Worm (Caenorhabditis elegans): ENCODE measurements around the gene F23H11.5.

The F23H11.5 gene

DNA sequence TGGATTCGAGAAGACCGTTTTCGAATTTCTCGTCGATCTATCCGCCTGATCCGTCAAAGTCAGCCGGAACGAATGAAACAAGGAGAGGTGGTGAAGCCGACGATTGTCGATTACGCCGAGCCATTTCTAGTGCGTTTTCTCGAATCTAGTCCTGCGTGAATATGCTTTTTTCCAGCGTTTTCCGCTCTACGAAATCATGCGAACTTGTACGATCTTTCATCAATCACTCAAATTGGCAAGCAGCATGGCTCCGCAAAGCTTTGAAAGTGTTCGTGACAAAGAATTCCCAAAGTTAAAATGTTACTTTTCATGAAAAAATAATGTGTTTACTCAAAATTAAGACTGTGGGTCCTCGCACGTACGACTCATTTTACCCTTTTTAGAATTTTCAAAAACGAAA, 13.5 kb downstream of the F23H11.5 start:
- no peak for TF ChIP-seq eor-1 (tag; optimal IDR thresholded peaks at IDR 0.05)
- TF ChIP-seq pha-4 (tag; optimal IDR thresholded peaks at IDR 0.05): no peak
- TF ChIP-seq nfya-1 (tag; optimal IDR thresholded peaks at IDR 0.05; ENCODE audit: insufficient read depth): no peak
- TF ChIP-seq nhr-237 (tag; optimal IDR thresholded peaks at IDR 0.05): no peak
- no peak for TF ChIP-seq lin-15B (tag; optimal IDR thresholded peaks at IDR 0.05)
- TF ChIP-seq unc-39 (tag; optimal IDR thresholded peaks at IDR 0.05): no peak
- no peak for TF ChIP-seq sea-2 (GFP tag; optimal IDR thresholded peaks at IDR 0.05)
- TF ChIP-seq R02D3.7 (tag; optimal IDR thresholded peaks at IDR 0.05): no peak
- TF ChIP-seq zag-1 (tag; optimal IDR thresholded peaks at IDR 0.05): no peak
- TF ChIP-seq egl-5 (tag; optimal IDR thresholded peaks at IDR 0.05): no peak
- TF ChIP-seq nhr-28 (tag; optimal IDR thresholded peaks at IDR 0.05): no peak
- TF ChIP-seq nhr-23 (tag; optimal IDR thresholded peaks at IDR 0.05): no peak
- no peak for TF ChIP-seq ama-1 (optimal IDR thresholded peaks at IDR 0.05)
- no peak for TF ChIP-seq fkh-10 (GFP tag; optimal IDR thresholded peaks at IDR 0.05)
- no peak for TF ChIP-seq tbx-2 (tag; optimal IDR thresholded peaks at IDR 0.05)
- TF ChIP-seq hmg-11 (tag; optimal IDR thresholded peaks at IDR 0.05): no peak

DNA sequence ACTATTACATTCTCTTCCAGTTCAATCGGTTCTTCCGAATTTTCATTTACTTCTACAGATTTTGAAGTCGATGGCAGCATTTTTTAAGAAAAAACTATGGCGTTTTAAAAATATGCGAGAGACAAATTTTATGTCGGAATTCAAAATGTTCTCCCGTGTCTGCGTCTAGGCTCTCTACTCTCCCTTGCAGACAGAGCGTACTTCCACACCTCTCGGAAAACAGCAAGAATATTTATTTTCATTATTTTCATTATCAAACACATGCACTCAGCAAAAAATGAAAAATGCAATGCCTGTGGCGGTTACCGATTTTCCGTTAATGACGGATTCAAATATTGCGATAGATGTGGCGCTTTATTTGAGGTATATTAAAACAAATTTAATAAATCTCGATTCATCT, 14.9 kb downstream of the F23H11.5 start, which contains the start of the genes ztf-18 and F23H11.2:
TSS of gene ztf-18 (minus strand) at position 188 of the 400 bp plus-strand sequence.
TSS of gene F23H11.2 (plus strand) at position 223 of the 400 bp plus-strand sequence.
- TF ChIP-seq unc-62 (GFP tag; optimal IDR thresholded peaks at IDR 0.05) (no peak), lin-15B (tag; optimal IDR thresholded peaks at IDR 0.05) (no peak), pha-4 (tag; optimal IDR thresholded peaks at IDR 0.05) (no peak), nhr-25 (tag; optimal IDR thresholded peaks at IDR 0.05) (no peak), hmg-11 (tag; optimal IDR thresholded peaks at IDR 0.05) (no peak), elt-1 (tag; optimal IDR thresholded peaks at IDR 0.05) (no peak), R02D3.7 (tag; optimal IDR thresholded peaks at IDR 0.05) (no peak), jun-1 (tag; optimal IDR thresholded peaks at IDR 0.05) (no peak), fos-1 (tag; optimal IDR thresholded peaks at IDR 0.05) (no peak), lsy-12 (tag; optimal IDR thresholded peaks at IDR 0.05) (no peak), elt-2 (tag; optimal IDR thresholded peaks at IDR 0.05) (no peak), nhr-43 (tag; optimal IDR thresholded peaks at IDR 0.05; ENCODE audit: poor library complexity, severe bottlenecking) (no peak), unc-39 (tag; optimal IDR thresholded peaks at IDR 0.05) (no peak), ama-1 (optimal IDR thresholded peaks at IDR 0.05) (no peak), ztf-11 (tag; optimal IDR thresholded peaks at IDR 0.05) (no peak), tbx-2 (tag; optimal IDR thresholded peaks at IDR 0.05) (no peak)

DNA sequence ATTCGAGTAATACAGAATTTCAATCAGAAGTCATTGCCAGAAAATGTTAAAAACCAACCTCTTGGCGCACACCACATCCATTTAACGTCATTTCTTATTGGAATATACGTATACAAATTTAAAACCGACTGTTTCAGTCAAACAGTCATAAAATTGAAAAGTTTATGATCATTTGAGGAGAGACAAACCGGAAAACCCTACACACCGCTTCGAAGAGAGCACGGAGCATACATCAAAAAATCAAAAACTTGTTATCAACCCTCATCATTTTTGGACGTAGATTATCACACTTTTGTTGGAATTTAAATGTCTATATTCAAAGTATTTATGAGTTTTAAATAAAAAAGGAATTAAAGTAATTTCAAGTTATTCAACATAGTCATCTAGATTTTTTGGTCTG, 19.4 kb downstream of the F23H11.5 start, which contains the start of gene T24C4.10:
TSS of gene T24C4.10 (minus strand) at position 230 of the 400 bp plus-strand sequence.
- TF ChIP-seq elt-2 (tag; optimal IDR thresholded peaks at IDR 0.05): peak; percentile 62
- peak; percentile 48 for TF ChIP-seq pqm-1 (tag; optimal IDR thresholded peaks at IDR 0.05)
- TF ChIP-seq hmg-11 (tag; optimal IDR thresholded peaks at IDR 0.05): no peak

DNA sequence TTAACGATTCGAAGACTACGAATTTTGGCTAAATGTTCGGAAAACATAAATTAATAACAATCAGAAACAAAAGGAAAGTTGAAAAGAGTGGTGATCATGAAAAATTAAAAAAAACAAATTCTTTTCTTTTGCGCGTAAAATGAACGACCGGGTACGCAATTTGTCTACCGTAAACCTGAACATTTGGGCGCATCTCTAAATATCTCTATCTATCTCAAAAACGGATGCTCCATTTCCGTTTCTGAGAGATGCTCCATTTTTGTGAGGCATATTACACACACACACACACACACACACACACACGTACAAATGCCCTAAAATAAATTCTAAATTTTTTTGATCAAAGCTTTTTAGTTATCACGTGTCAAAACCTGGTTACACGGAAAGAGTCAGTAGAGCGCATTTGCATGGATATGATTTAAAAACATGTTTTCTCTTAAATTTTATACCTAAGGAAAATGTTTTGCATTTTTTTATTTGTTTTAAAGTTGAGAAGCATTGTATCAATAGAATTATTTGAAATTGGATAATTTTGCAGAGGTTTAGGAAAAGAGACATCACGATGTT, 21.3 kb downstream of the F23H11.5 start:
- TF ChIP-seq ceh-28 (tag; optimal IDR thresholded peaks at IDR 0.05) (no peak), nfya-1 (tag; optimal IDR thresholded peaks at IDR 0.05; ENCODE audit: insufficient read depth) (peak; percentile 19)

DNA sequence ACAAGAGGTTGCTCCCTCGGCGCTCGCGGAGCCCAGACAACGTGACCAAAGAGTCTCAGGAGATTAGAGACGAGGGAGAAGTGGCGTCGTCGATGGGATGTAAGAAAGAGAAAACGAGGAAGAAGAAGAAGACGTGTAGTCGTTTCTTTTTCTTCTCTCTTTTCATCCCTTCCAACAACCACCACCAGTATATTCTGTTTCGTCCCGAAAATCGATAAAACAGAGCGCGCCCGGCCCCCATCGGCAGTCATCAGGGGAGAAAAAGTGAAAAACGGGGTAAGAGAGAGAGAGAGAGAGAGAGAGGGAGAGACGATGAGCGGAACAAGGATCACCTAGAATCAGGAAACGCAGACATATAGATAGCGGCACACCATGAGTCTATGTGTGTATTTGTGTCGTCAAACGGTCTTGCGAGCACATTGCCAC, 22.5 kb downstream of the F23H11.5 start:
- peak; percentile 48 for TF ChIP-seq mdl-1 (tag; optimal IDR thresholded peaks at IDR 0.05)
- TF ChIP-seq ceh-16 (tag; optimal IDR thresholded peaks at IDR 0.05): no peak
- no peak for TF ChIP-seq nhr-67 (tag; optimal IDR thresholded peaks at IDR 0.05)
- peak; percentile 2 for TF ChIP-seq nhr-25 (tag; optimal IDR thresholded peaks at IDR 0.05)
- no peak for TF ChIP-seq fkh-2 (tag; optimal IDR thresholded peaks at IDR 0.05)
- peak; percentile 8 for TF ChIP-seq pqm-1 (tag; optimal IDR thresholded peaks at IDR 0.05)
- peak; percentile 37 for TF ChIP-seq tbx-2 (tag; optimal IDR thresholded peaks at IDR 0.05)
- no peak for TF ChIP-seq elt-1 (tag; optimal IDR thresholded peaks at IDR 0.05)
- TF ChIP-seq ceh-82 (tag; optimal IDR thresholded peaks at IDR 0.05): no peak
- no peak for TF ChIP-seq R02D3.7 (tag; optimal IDR thresholded peaks at IDR 0.05)
- no peak for TF ChIP-seq nhr-43 (tag; optimal IDR thresholded peaks at IDR 0.05; ENCODE audit: poor library complexity, severe bottlenecking)
- peak; percentile 33 for TF ChIP-seq fkh-10 (GFP tag; optimal IDR thresholded peaks at IDR 0.05)
- no peak for TF ChIP-seq lsy-12 (tag; optimal IDR thresholded peaks at IDR 0.05)
- no peak for TF ChIP-seq nhr-76 (tag; optimal IDR thresholded peaks at IDR 0.05)
- no peak for TF ChIP-seq unc-62 (GFP tag; optimal IDR thresholded peaks at IDR 0.05)
- TF ChIP-seq ceh-28 (tag; optimal IDR thresholded peaks at IDR 0.05): peak; percentile 89
- TF ChIP-seq unc-39 (tag; optimal IDR thresholded peaks at IDR 0.05): no peak
- TF ChIP-seq fos-1 (tag; optimal IDR thresholded peaks at IDR 0.05): no peak
- no peak for TF ChIP-seq mml-1 (tag; optimal IDR thresholded peaks at IDR 0.05)
- TF ChIP-seq nhr-28 (tag; optimal IDR thresholded peaks at IDR 0.05): no peak
- peak; percentile 66 for TF ChIP-seq elt-2 (tag; optimal IDR thresholded peaks at IDR 0.05)
- peak; percentile 81 for TF ChIP-seq lin-39 (tag; optimal IDR thresholded peaks at IDR 0.05)
- TF ChIP-seq aly-2 (tag; optimal IDR thresholded peaks at IDR 0.05): no peak
- no peak for TF ChIP-seq zag-1 (tag; optimal IDR thresholded peaks at IDR 0.05)
- peak; percentile 76 for TF ChIP-seq snpc-4 (tag; optimal IDR thresholded peaks at IDR 0.05)
- TF ChIP-seq hmg-11 (tag; optimal IDR thresholded peaks at IDR 0.05): peak; percentile 71
- no peak for TF ChIP-seq nhr-11 (tag; optimal IDR thresholded peaks at IDR 0.05)
- no peak for TF ChIP-seq ZK546.5 (tag; optimal IDR thresholded peaks at IDR 0.05)
- TF ChIP-seq egl-5 (tag; optimal IDR thresholded peaks at IDR 0.05): peak; percentile 60
- no peak for TF ChIP-seq elt-3 (tag; optimal IDR thresholded peaks at IDR 0.05)
- peak; percentile 40 for TF ChIP-seq lin-15B (tag; optimal IDR thresholded peaks at IDR 0.05)
- no peak for TF ChIP-seq nhr-77 (tag; optimal IDR thresholded peaks at IDR 0.05)

Measured in whole organism, L3 larva.